Fruit fly (Drosophila melanogaster) whole organism, larva: Measurements from ENCODE around the gene odd.
A peak's percentile ranks its signal among the peaks of the same experiment; 100 is the strongest.

Source experiments
- noc ChIP-seq: fragments of 200-800 bp; sonication (Bioruptor generic); optimal IDR thresholded peaks from 3 replicates; lab custom pipeline; 2019; ENCODE audit warnings: missing biosample characterization, mild to moderate bottlenecking, missing genetic modification characterization, moderate library complexity

The odd gene

dm6 chr2L:3594629-3595028, 11.9 kb downstream of the odd start:
- no peak for TF ChIP-seq noc (tag; lab: Kevin White, UChicago)

DNA sequence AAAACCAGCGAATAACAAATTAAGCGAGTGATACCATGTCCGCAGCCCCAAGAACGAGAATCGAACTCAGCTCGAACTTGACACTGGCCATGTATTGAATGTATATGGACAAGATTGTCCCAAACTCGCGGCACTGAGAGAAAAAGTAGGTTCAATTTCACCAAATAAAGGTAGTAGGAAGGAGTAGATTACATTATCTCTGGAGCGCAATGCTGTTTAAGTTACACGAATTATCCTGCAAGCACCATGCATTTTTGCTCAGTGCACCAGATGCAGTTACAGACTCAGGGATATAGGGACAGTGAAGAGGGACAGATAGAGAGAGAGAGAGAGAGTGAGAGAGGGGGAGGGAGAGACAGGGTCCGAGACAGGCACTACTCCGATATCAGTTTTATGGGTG, 12.6 kb downstream of the odd start:
- TF ChIP-seq noc (tag; lab: Kevin White, UChicago), result no peak

- no peak for TF ChIP-seq noc (tag; lab: Kevin White, UChicago)
These were observed 15.8 kb downstream of the odd start for dm6 chr2L:3590797-3591196.

- TF ChIP-seq noc (tag; lab: Kevin White, UChicago), result no peak
These were observed 17.7 kb downstream of the odd start for dm6 chr2L:3588841-3589240.

DNA sequence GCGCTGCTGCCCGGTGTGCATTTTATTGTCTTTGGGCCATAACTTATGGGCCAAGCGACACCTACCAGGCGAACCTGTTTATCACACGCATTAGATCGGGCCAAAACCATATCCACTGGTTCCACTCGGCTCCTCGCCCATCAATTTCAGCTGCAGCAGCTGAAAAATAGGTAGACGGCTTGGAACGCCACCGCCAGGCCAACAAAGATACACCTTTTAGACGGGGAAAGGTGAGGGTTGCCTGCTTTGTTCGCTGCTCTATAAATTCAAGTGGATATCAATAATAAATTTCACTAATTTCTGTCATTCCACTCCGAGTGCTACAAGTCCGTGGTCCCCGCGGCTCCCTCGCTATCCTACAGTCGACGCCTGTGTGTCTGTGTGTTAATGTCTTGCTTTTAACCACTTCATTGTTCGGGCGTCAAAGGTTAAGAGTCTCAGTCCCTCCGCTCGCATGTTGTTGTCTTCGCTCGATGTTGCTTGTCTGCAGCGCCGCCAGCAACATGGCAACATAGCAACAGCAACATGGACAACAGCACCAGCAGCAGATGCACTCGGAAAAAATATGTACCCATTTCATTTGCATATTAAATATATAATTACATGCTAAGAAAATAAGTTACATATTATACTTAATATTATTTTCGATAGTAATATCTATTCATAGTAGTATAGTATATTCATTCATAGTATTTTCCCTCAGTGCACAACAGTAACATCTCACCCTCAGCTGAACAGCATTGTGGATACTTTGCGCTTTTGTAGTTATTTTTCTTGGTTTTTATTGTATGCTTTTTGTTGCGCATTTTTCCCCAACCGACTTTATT, 18.4 kb downstream of the odd start:
- TF ChIP-seq noc (tag; lab: Kevin White, UChicago), result no peak

- no peak for TF ChIP-seq noc (tag; lab: Kevin White, UChicago)
These were observed 19.3 kb downstream of the odd start for dm6 chr2L:3587286-3587685.

dm6 chr2L:3585318-3585717, 21.2 kb downstream of the odd start:
- no peak for TF ChIP-seq noc (tag; lab: Kevin White, UChicago)

DNA sequence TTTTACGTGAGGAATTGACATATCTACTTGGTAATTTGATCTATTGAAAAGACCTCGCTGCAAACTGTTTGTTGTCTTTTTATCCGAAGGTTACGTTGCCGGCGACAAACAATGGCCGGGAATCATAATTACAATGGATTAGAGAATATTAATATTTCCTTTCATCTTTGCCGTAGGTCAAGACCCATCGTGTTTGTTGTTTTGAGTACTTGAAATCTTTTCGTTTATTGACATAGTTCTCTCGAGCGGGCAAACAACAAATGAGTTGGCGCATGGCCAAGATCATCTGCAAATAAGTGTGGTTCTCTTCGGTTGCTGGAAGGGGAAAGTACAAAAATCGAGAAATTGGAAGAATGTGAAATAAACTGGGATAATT, 22.3 kb downstream of the odd start:
- TF ChIP-seq noc (tag; lab: Kevin White, UChicago), result no peak

dm6 chr2L:3583405-3584295, 22.9 kb downstream of the odd start:
- no peak for TF ChIP-seq noc (tag; lab: Kevin White, UChicago)

- no peak for TF ChIP-seq noc (tag; lab: Kevin White, UChicago)
These were observed 23.9 kb downstream of the odd start for dm6 chr2L:3582692-3583091.

- no peak for TF ChIP-seq noc (tag; lab: Kevin White, UChicago)
These were observed 25.8 kb downstream of the odd start, which contains the start of gene sob for dm6 chr2L:3580668-3581172. Gene sob, minus strand, starts transcription at chr2L:3580769.

DNA sequence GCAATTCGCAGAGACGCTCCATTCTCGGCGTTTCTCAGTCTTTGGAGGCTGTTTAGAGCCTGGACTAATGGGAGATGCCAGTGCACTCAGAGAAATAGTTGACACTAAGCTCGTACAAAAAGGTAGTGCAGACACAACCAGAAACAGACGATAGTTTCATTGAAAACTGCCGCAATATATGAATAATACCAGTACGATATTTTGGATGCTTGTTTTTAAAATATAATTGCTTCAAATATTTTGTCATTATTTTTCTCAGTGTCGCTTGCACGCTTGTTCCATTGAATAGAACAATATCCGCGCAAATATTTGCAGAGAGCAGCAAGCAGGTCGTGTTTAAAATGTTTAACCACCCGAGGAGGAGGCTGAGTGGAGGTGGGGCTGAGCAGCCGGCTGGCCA, 30.0 kb downstream of the odd start:
- no peak for TF ChIP-seq noc (tag; lab: Kevin White, UChicago)

dm6 chr2L:3575679-3576442, 30.7 kb downstream of the odd start, which contains the start of gene CG43815:
Gene CG43815, plus strand, starts transcription at chr2L:3576210.
- no peak for TF ChIP-seq noc (tag; lab: Kevin White, UChicago)

DNA sequence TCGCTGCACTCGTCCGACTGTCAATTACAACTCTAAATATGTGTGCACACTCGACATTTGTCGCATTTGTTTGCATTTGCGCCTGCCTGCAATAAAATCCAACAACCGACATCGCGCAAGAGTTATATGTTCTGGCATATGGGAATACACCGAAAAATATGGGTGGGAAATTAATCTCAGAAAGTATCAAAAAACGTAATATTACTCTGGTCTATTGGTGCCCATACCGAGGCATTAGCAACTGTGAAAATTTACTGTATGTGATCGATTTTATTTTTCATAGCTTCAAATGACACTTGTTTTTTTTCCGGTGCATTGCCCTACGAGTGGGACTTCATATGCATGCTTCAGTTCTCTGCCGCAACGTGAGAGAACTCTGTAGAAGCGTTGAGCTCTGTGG, 32.6 kb downstream of the odd start:
- TF ChIP-seq noc (tag; lab: Kevin White, UChicago), result no peak

DNA sequence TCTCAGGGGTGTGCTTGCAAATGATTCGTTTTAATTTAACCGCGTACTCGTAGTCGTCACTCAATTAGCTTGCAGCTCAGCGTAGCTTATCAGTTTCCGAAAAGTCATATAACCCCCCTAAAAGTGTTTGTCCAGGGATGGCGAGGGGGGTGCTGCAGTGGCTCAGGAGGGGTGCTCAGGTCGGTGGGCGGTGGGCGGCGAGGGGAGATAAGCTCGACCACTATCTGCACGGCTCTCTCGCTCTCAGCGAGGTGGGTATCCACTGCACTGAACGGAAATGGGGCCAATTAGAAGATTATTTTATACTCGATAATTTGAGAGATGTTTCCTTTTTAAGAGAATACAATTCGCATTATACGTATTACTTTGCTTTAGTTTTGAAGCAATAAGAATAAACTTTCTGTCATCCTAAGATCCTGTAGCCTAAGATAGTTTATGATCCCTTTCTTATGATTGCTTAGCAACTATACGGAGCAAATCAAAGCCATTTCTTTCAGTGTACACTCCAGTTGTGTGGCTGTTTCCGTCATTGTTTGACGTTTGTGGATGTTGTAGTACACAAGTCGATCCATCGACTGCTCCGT, 33.3 kb downstream of the odd start:
- peak; percentile 26 for TF ChIP-seq noc (tag; lab: Kevin White, UChicago)
